Worm (Caenorhabditis elegans) whole organism, L4 larva: ENCODE measurements around the gene Y57G11C.51.

Experiments used
- aly-2 ChIP-seq: sonication (generic microtip); optimal IDR thresholded peaks from 2 replicates; lab custom pipeline; 2018; ENCODE audit warnings: missing biosample characterization, missing genetic modification characterization
- ama-1 ChIP-seq: fragments of 150-350 bp; optimal IDR thresholded peaks from 2 replicates; lab custom pipeline; 2014; ENCODE audit warnings: inconsistent platforms, mixed read lengths
- ceh-82 ChIP-seq: sonication (generic microtip); optimal IDR thresholded peaks from 2 replicates; lab custom pipeline; 2017; ENCODE audit warnings: missing biosample characterization, missing genetic modification characterization
- nhr-11 ChIP-seq: fragments of 150-350 bp; optimal IDR thresholded peaks from 2 replicates; lab custom pipeline; 2014; ENCODE audit warnings: missing biosample characterization, missing genetic modification characterization
- nhr-25 ChIP-seq: sonication (generic microtip); optimal IDR thresholded peaks from 2 replicates; lab custom pipeline; 2017; ENCODE audit warnings: missing genetic modification characterization, mild to moderate bottlenecking, missing compliant biosample characterization, antibody characterized with exemption, moderate library complexity, borderline replicate concordance; ENCODE audit not compliant: insufficient read depth
- saeg-2 ChIP-seq: fragments of 200-800 bp; sonication (Bioruptor generic); IDR thresholded peaks from 2 replicates; pipeline ENCODE4 v1.3.6; 2022; ENCODE audit warnings: missing genetic modification reagents, missing genetic modification characterization, missing compliant biosample characterization
- zip-2 ChIP-seq: fragments of 150-350 bp; optimal IDR thresholded peaks from 2 replicates; lab custom pipeline; 2014; ENCODE audit warnings: missing biosample characterization, missing genetic modification characterization

DNA sequence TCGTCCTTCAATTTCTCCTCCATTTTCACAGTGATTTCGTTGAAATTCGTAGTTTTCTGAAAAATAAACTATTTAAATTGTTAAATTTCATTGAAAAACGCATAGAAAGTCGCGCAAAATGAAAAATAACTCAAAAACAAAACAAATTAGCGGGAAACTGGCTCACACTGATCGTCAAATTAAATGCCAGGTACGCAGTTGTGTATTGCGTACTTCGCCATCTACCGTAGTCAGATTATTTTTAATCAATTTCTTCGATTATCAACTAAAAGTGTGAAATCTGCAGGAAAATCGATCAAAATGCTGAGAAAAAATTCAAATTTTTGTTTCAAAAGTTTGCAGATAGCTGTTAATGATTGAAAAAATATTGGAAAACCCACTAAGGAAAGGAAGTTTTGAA is 19.4 kb downstream of the Y57G11C.51 start, which contains the start of gene Y57G11C.499:
- no peak for TF ChIP-seq ceh-82
- no peak for TF ChIP-seq aly-2
- TF ChIP-seq ama-1 (lab: Kevin White, UChicago) = no peak
- TF ChIP-seq saeg-2 (GFP tag; lab: Robert Waterston, UW) = no peak
- TF ChIP-seq zip-2 = no peak
- no peak for TF ChIP-seq nhr-11 (tag; lab: Kevin White, UChicago)
- no peak for TF ChIP-seq nhr-25 (tag; lab: Kevin White, UChicago)
